Worm (Caenorhabditis elegans): ENCODE results near the gene str-160.
"Not testable (repeated sequence)": the region's sequence is repeated elsewhere in the genome, so short reads cannot be mapped to it uniquely, and the experiment has no call there.

str-160 gene

DNA sequence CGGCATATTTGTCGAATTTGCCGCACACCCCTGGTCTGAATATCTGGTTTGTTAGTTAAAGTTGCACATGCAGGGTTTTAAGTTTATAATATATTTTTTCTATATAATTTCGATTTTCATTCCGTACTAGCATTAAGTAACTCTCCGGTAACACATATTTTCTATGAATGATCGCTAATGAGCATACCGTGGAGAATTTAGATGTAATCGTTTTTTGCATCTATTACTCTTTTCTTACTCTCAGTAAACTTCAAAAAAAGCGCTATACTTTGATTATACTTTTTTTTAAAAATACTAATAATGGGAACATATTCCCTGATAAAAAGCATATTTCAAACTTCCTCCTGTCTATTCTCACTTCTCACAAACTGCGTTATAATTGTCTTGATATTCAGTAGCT is at the start of gene str-160:
TSS of gene str-160 (plus strand) at position 301 of the 400 bp plus-strand sequence.
- TF ChIP-seq him-1 (tag; optimal IDR thresholded peaks at IDR 0.05) (no peak), dao-5 (tag; optimal IDR thresholded peaks at IDR 0.05) (no peak), W03F9.2 (tag; optimal IDR thresholded peaks at IDR 0.05) (no peak)

- no peak for TF ChIP-seq W03F9.2 (tag; optimal IDR thresholded peaks at IDR 0.05)
- no peak for TF ChIP-seq dao-5 (tag; optimal IDR thresholded peaks at IDR 0.05)
- TF ChIP-seq him-1 (tag; optimal IDR thresholded peaks at IDR 0.05) = no peak
These were observed 49.3 kb upstream of the str-160 start, which contains the start of gene srh-5 for ce11 chrV:1685328-1685727. Gene srh-5, plus strand, starts transcription at chrV:1685628.

DNA sequence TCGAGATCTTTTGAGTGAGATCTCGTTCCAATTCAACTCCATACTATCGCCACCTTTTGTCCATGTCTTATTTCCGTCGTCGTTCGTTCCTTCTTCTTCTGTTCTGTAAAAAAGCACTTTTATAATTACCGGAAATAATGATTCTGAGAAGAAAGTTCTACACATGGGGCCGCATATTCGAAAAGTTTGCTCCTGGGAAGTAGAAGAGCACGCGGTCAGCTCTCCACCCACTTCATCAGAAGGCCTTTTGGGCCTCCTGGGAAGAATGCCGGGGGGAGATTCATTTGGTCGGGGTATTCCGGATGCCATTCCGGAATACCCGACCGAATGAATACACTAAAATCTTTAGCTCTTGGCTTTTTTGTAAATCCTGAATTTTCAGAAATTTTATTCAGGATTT is 42.2 kb upstream of the str-160 start, which contains the start of gene Y46H3C.5:
TSS of gene Y46H3C.5 (minus strand) at position 2 of the 400 bp plus-strand sequence.
- not testable (repeated sequence) for TF ChIP-seq him-1, W03F9.2, dao-5 (tag; optimal IDR thresholded peaks at IDR 0.05)

- not testable (repeated sequence) for TF ChIP-seq him-1, W03F9.2, dao-5 (tag; optimal IDR thresholded peaks at IDR 0.05)
These were observed 40.8 kb upstream of the str-160 start, which contains the start of gene Y46H3C.7 for ce11 chrV:1693876-1694275. Gene Y46H3C.7, minus strand, starts transcription at chrV:1694022.

DNA sequence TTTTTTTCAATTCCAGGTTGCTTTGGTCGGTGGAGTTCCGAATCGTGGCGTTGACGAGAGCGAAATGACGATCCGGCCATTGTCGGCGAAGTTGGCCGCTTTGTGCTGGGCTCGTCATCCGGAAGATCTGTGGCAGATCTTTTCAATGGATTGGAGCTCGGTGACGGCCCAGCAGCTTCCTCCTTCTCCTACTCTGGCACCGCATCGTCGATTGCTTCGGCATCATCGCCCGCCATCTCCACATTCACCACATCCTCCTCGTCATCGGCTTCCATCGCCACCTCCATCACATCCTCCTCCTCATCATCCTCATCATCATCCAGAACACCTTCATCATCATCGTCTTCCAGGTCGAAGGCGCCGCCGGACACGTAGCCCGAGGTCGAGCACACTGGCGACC is 36.3 kb upstream of the str-160 start:
- no peak for TF ChIP-seq W03F9.2 (tag; optimal IDR thresholded peaks at IDR 0.05)
- no peak for TF ChIP-seq him-1 (tag; optimal IDR thresholded peaks at IDR 0.05)
- TF ChIP-seq dao-5 (tag; optimal IDR thresholded peaks at IDR 0.05) = no peak

ce11 chrV:1699228-1699795 is 35.4 kb upstream of the str-160 start:
- TF ChIP-seq W03F9.2 (tag; optimal IDR thresholded peaks at IDR 0.05) (no peak), him-1 (tag; optimal IDR thresholded peaks at IDR 0.05) (no peak), dao-5 (tag; optimal IDR thresholded peaks at IDR 0.05) (no peak)

DNA sequence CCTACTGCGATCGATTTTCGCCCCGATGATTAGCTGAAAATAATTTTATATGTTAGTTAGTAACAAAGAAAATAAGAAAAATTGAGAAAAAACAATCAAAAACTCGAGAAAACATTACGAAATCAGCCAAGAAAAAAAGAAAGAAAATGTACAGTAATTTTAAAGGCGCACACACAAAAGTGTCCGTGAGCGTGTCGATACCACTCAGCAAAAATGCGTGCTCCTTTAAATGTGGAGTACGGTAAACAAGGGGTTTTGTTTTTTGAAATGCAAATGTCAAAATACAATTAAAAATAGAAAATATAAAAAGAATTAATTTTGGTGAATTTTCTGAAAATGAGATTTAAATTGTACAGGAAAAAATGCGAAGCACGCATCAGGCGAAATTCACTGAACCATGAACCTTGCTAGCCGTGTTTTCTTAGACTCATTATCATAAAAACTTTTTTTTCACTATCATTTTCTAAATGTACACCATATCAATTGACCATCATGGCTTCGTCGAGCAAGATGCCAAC is 33.0 kb upstream of the str-160 start, which contains the start of gene srw-90:
TSS of gene srw-90 (plus strand) at position 468 of the 518 bp plus-strand sequence.
- TF ChIP-seq him-1 (tag; optimal IDR thresholded peaks at IDR 0.05) = no peak
- TF ChIP-seq dao-5 (tag; optimal IDR thresholded peaks at IDR 0.05) = no peak
- TF ChIP-seq W03F9.2 (tag; optimal IDR thresholded peaks at IDR 0.05) = no peak

DNA sequence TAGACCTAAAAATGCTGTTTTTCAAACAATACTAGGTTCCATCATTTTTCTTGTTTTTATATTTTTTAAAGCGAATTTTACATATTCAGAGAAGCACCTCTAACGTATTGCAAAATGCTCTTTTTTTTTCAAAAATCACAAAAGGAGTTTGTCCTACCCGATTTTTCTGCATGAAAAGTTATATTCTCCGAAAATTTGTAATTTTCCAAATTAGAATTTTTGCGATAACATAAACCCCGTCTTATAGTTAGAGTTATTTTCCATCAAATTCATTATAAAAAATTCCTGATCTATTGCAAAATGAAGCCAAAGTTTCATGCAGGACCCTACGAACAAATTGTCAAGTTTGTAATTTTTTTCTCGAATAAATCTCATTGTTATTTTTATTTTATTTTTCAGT is 26.2 kb upstream of the str-160 start, which contains the start of gene srw-99:
TSS of gene srw-99 (plus strand) at position 301 of the 400 bp plus-strand sequence.
- TF ChIP-seq W03F9.2 (tag; optimal IDR thresholded peaks at IDR 0.05) (no peak), him-1 (tag; optimal IDR thresholded peaks at IDR 0.05) (no peak)

DNA sequence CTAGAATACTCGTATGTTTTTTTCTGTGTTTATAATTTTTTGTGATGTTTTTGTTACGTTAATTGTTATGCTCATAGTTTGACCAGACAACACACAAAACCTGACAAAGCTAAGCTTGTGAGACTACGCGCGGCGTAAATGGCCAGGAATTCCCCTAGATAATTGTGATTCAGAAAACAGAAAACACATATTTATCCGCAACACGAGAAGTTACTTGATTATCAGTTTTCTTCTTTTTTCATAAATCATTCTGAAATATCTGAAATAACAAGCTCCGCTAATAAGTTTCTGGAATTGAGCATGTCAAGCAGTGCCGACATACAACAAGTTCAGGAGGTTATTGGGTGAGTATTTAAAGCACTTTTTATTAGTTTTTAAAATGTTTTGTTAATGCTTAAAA is 23.8 kb upstream of the str-160 start, which contains the start of gene srw-100:
TSS of gene srw-100 (plus strand) at position 301 of the 400 bp plus-strand sequence.
- TF ChIP-seq dao-5 (tag; optimal IDR thresholded peaks at IDR 0.05) (no peak), W03F9.2 (tag; optimal IDR thresholded peaks at IDR 0.05) (no peak), him-1 (tag; optimal IDR thresholded peaks at IDR 0.05) (no peak)

- no peak for TF ChIP-seq W03F9.2 (tag; optimal IDR thresholded peaks at IDR 0.05)
- no peak for TF ChIP-seq him-1 (tag; optimal IDR thresholded peaks at IDR 0.05)
- no peak for TF ChIP-seq dao-5 (tag; optimal IDR thresholded peaks at IDR 0.05)
These were observed 17.8 kb upstream of the str-160 start, which contains the start of gene srw-103 for ce11 chrV:1716892-1717291. Gene srw-103, plus strand, starts transcription at chrV:1717192.

ce11 chrV:1718232-1718631 is 16.4 kb upstream of the str-160 start:
- TF ChIP-seq him-1 (tag; optimal IDR thresholded peaks at IDR 0.05) (no peak), W03F9.2 (tag; optimal IDR thresholded peaks at IDR 0.05) (no peak), dao-5 (tag; optimal IDR thresholded peaks at IDR 0.05) (no peak)

- TF ChIP-seq him-1 (tag; optimal IDR thresholded peaks at IDR 0.05) (no peak), W03F9.2 (tag; optimal IDR thresholded peaks at IDR 0.05) (no peak), dao-5 (tag; optimal IDR thresholded peaks at IDR 0.05) (no peak)
These were observed 14.7 kb upstream of the str-160 start, which contains the start of gene srw-102 for ce11 chrV:1719927-1720326. Gene srw-102, plus strand, starts transcription at chrV:1720227.

DNA sequence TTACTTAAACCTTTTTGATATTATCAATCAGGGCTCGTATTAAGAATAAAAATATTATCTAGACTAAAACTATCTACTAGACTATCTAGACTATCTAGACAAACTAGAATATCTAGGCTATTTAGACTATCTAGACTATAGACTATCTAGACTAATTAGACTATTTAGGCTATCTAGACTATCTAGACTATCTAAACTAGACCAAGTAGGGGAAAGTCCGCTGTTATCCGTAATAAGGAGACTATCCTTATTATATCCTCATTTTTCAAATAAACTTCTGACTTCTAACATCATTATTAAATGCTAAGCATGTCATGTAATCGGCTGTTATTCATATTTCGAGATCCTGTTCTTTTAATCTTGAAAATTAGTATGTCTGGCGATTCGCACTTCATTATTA is 12.7 kb upstream of the str-160 start, which contains the start of gene srw-101:
TSS of gene srw-101 (plus strand) at position 301 of the 400 bp plus-strand sequence.
- TF ChIP-seq dao-5 (tag; optimal IDR thresholded peaks at IDR 0.05) = no peak
- TF ChIP-seq him-1 (tag; optimal IDR thresholded peaks at IDR 0.05) = no peak
- no peak for TF ChIP-seq W03F9.2 (tag; optimal IDR thresholded peaks at IDR 0.05)

- TF ChIP-seq dao-5 (tag; optimal IDR thresholded peaks at IDR 0.05) (no peak), him-1 (tag; optimal IDR thresholded peaks at IDR 0.05) (no peak), W03F9.2 (tag; optimal IDR thresholded peaks at IDR 0.05) (no peak)
These were observed 9.3 kb upstream of the str-160 start, which contains the start of gene sri-27 for ce11 chrV:1725353-1725752. Gene sri-27, plus strand, starts transcription at chrV:1725653.

Data from whole organism, L4/young adult.